Worm (Caenorhabditis elegans): ENCODE data around the gene ttbk-6.

DNA sequence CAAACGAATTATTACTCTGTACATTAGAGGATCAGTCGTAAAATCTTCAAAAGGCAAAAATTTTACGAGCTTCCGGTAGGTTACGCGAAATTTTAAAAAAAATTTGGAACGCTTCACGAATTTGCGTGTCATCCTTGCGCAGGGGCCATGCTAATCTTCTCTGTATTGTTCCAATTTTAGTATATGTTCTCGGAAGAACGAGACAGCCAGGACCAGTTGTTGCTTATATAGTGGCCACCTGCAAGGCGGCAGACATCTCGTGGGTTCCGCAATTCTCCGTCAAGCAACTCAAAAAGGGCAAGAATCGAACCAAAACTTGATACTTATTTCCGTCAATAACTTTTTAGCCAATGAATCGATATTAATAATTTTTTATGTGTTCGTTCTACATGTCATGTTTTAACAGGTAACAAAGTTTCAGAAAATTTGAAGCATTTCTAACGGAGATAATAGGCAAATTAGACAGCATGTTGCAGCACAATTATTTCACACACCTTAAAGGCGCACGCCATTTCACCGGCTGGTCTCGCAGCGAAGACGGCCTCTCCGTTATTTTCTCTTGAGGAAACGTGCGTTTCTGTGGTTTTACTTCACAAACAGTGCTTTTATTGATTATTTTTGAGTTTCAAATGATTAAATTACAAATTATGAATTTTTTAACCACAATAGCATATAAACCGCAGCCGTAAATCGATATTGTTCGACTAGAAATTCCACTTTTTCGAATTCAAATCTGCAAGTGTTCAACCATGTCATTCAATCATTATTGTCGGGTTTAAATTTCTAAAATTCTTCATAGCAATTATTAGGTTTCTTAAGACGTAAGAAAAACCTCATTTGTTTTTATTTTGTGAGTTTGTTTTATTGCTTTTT is 6.4 kb downstream of the ttbk-6 start:
- TF ChIP-seq let-526 (GFP tag; IDR thresholded peaks at IDR 0.05) (peak; percentile 36; the same call in 1 of the 2 replicates), nhr-90 (tag; optimal IDR thresholded peaks at IDR 0.05) (peak; percentile 89)
